Worm (Caenorhabditis elegans): Measurements from ENCODE around the gene sec-5.

Gene sec-5

DNA sequence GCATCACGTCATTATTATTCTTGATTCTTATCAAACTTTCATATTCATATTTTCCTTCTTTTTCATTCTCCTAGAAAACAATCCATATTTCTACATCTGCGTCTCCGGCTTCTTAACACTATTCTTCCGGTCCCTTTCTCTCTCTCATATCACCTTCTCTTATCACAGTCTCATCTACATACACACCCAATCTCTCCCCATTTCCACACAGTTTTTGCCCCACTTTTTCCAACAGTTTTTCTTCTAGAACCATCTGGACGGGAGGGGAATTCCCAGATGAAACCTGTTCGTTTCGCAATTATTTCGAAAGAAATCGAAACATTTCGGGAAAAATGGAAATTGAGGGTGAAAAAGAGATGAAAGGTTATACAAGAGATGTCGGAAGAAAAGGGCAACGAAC, 48.8 kb downstream of the sec-5 start (continued):
- TF ChIP-seq ceh-62 (tag; optimal IDR thresholded peaks at IDR 0.05) = no peak
- no peak for TF ChIP-seq lin-39 (tag; optimal IDR thresholded peaks at IDR 0.05)

DNA sequence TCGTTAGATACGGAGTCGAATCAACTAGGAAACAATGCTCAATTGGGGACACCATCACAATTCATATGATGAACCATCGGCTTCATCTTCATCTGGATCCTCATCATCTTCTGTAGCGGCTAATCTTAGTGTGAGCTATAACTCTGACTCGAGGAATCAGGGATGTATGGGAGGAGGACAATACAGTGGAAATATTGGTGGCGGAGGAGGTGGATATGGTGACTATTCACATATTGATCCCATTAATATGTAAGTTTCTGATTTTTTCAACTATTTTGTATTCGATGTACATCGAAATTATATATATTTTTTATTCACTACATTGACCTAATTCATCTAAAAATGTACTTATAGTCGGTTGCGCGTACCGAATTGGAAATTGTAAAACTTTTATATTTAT, 49.6 kb downstream of the sec-5 start:
- peak in 1 of 2 experiments; percentile 7 for TF ChIP-seq unc-62 (GFP tag; optimal IDR thresholded peaks at IDR 0.05 in 1 of 2)
- TF ChIP-seq unc-62 (tag; optimal IDR thresholded peaks at IDR 0.05) = no peak
- TF ChIP-seq hmg-1.1 (GFP tag; IDR thresholded peaks at IDR 0.05) = 0 out of 2 replicates have a peak, but pooled peaks have one; percentile 0
- peak; percentile 93 for TF ChIP-seq aha-1 (tag)
- TF ChIP-seq cey-2 (tag; optimal IDR thresholded peaks at IDR 0.05; ENCODE audit: borderline replicate concordance, insufficient read depth) = no peak
- TF ChIP-seq unc-39 (tag; optimal IDR thresholded peaks at IDR 0.05) = no peak

- no peak for TF ChIP-seq vab-7 (GFP tag; IDR thresholded peaks at IDR 0.05)
- TF ChIP-seq ceh-44 (GFP tag; IDR thresholded peaks at IDR 0.05) = no peak
- TF ChIP-seq mxl-2 (GFP tag; conservative IDR thresholded peaks at IDR 0.05) = no peak
- TF ChIP-seq F37D6.2 (tag; optimal IDR thresholded peaks at IDR 0.05) = no peak
- peak; percentile 65 for TF ChIP-seq dve-1 (tag; optimal IDR thresholded peaks at IDR 0.05; ENCODE audit: insufficient read depth)
- peak; percentile 87 for TF ChIP-seq nhr-6 (tag; optimal IDR thresholded peaks at IDR 0.05)
- peak; percentile 71 for TF ChIP-seq hlh-11 (tag; optimal IDR thresholded peaks at IDR 0.05)
- peak in 1 of 2 experiments; percentile 37 for TF ChIP-seq mdl-1 (tag; optimal IDR thresholded peaks at IDR 0.05)
- 0 out of 2 replicates have a peak, but pooled peaks have one; percentile 35 for TF ChIP-seq arid-1 (GFP tag; conservative IDR thresholded peaks at IDR 0.05)
- TF ChIP-seq madf-5 (GFP tag; IDR thresholded peaks at IDR 0.05) = no peak
- peak; percentile 27 for TF ChIP-seq ama-1 (optimal IDR thresholded peaks at IDR 0.05)
- no peak for TF ChIP-seq lin-13 (GFP tag; optimal IDR thresholded peaks at IDR 0.05)
- TF ChIP-seq daf-19 (GFP tag; conservative IDR thresholded peaks at IDR 0.05) = no peak
- no peak for TF ChIP-seq nhr-76 (tag; optimal IDR thresholded peaks at IDR 0.05)
- TF ChIP-seq F10B5.3 (tag; optimal IDR thresholded peaks at IDR 0.05) = no peak
- TF ChIP-seq zfp-2 (tag; optimal IDR thresholded peaks at IDR 0.05) = no peak
- no peak for TF ChIP-seq gei-8 (GFP tag; optimal IDR thresholded peaks at IDR 0.05)
- TF ChIP-seq mes-2 (tag; optimal IDR thresholded peaks at IDR 0.05; ENCODE audit: poor library complexity, severe bottlenecking) = peak; percentile 52
- TF ChIP-seq mdt-29 (GFP tag; IDR thresholded peaks at IDR 0.05) = no peak
- TF ChIP-seq hlh-30 (tag; optimal IDR thresholded peaks at IDR 0.05; ENCODE audit: insufficient read depth) = peak; percentile 50
- TF ChIP-seq nhr-42 (GFP tag; IDR thresholded peaks at IDR 0.05) = 0 out of 2 replicates have a peak, but pooled peaks have one; percentile 30
- no peak for TF ChIP-seq ZK337.2 (GFP tag; IDR thresholded peaks at IDR 0.05)
- no peak for TF ChIP-seq dmd-9 (GFP tag; IDR thresholded peaks at IDR 0.05)
- no peak for TF ChIP-seq Y75B8A.6 (GFP tag; IDR thresholded peaks at IDR 0.05)
- TF ChIP-seq pha-4 (GFP tag; IDR thresholded peaks at IDR 0.05) = no peak
- peak; percentile 95 for TF ChIP-seq pha-4 (tag; optimal IDR thresholded peaks at IDR 0.05)
- TF ChIP-seq R02D3.7 (tag; optimal IDR thresholded peaks at IDR 0.05) = no peak
- TF ChIP-seq nhr-237 (tag; optimal IDR thresholded peaks at IDR 0.05) = no peak
- no peak for TF ChIP-seq skn-1 (tag; optimal IDR thresholded peaks at IDR 0.05)
- TF ChIP-seq zfp-3 (GFP tag; conservative IDR thresholded peaks at IDR 0.05) = no peak
- no peak for TF ChIP-seq lin-1 (GFP tag; IDR thresholded peaks at IDR 0.05)
- TF ChIP-seq nhr-28 (tag; optimal IDR thresholded peaks at IDR 0.05) = peak; percentile 25
- TF ChIP-seq mep-1 (tag; optimal IDR thresholded peaks at IDR 0.05) = peak; percentile 47
- no peak for TF ChIP-seq D1046.2 (GFP tag; IDR thresholded peaks at IDR 0.05)
- TF ChIP-seq lim-7 (GFP tag; IDR thresholded peaks at IDR 0.05) = no peak
- no peak for TF ChIP-seq zag-1 (tag; optimal IDR thresholded peaks at IDR 0.05)
- TF ChIP-seq ceh-28 (tag; optimal IDR thresholded peaks at IDR 0.05) = no peak
- TF ChIP-seq lsy-2 (tag; optimal IDR thresholded peaks at IDR 0.05) = peak in 1 of 2 experiments; percentile 24
- TF ChIP-seq aha-1 (tag) = no peak
- TF ChIP-seq egl-27 (tag; optimal IDR thresholded peaks at IDR 0.05) = no peak
- no peak for TF ChIP-seq ceh-20 (GFP tag; IDR thresholded peaks at IDR 0.05)
- no peak for TF ChIP-seq jun-1 (tag; optimal IDR thresholded peaks at IDR 0.05)
Observed at ce11 chrII:9126965-9127364, 50.0 kb downstream of the sec-5 start.

All from whole organism, L4 larva.